Fruit fly (Drosophila melanogaster): ENCODE results near the gene CG8031.

CG8031 gene

DNA sequence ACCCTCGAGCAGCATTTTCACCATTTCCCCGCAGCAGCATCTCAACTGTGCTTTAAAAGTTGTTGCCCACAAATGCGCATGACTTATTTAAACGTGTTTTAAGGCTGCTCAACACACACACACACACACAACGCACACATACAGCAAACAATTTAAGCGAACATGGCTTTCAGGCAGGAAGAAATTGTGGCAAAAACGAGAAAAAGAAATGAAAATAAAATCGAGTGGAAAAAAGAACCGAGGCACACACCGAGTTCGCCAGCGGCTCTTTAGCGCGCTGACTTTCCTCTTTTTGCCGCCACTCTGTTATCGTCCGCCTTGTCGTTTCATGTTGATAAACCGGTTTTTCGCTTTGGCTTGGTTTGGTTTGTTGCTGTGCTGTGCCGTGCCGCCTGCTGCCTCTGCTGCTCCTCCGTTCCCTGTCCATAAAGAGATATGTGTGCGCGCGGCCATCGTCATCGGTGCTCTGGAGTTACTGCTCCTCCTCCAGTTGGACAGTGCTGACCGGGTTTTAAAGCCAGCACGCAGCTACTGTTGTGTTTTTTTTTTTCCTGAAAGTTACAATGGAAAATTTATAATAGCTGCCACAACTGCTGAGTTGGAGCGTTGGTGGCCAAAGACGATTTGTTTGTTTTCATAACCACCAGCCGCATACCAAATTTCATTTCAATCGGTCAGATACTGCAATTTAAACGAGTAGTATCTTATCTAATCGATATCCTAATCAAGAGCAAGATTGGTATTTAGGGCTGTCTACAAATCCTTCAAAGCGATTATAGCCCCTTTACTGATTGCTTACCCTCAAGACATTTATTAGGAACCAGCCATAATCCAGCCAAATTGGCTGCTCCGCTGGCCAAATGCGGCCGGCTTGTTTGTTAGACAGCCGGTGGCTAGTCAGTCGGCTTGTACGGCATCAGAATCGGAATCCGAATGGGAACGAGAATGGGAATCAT lies 5.0 kb upstream of the CG8031 start (continued):
- TF ChIP-seq kah (GFP tag; optimal IDR thresholded peaks at IDR 0.05) (no peak), CG17829 (tag; optimal IDR thresholded peaks at IDR 0.05) (no peak), CG3163 (GFP tag; optimal IDR thresholded peaks at IDR 0.05) (no peak), CG11504 (tag; optimal IDR thresholded peaks at IDR 0.05) (no peak), Mes4 (GFP tag; optimal IDR thresholded peaks at IDR 0.05) (no peak), vfl (GFP tag; optimal IDR thresholded peaks at IDR 0.05) (no peak), emc (GFP tag; optimal IDR thresholded peaks at IDR 0.05) (no peak), mam (GFP tag; optimal IDR thresholded peaks at IDR 0.05) (peak; percentile 20), bsh (GFP tag; optimal IDR thresholded peaks at IDR 0.05) (peak in 1 of 2 experiments; percentile 41), chm (GFP tag; IDR thresholded peaks at IDR 0.05) (no peak), al (GFP tag; IDR thresholded peaks at IDR 0.05) (no peak), ken (GFP tag; IDR thresholded peaks at IDR 0.05) (no peak), CG10274 (GFP tag; optimal IDR thresholded peaks at IDR 0.05) (no peak), Adf1 (GFP tag; IDR thresholded peaks at IDR 0.05) (peak; percentile 53), gsb (GFP tag; IDR thresholded peaks at IDR 0.05) (no peak), CG42726 (GFP tag; IDR thresholded peaks at IDR 0.05; ENCODE audit: partially characterized antibody) (no peak), tio (GFP tag; optimal IDR thresholded peaks at IDR 0.05) (no peak), Antp (GFP tag; optimal IDR thresholded peaks at IDR 0.05) (no peak), NC2β (GFP tag; optimal IDR thresholded peaks at IDR 0.05) (no peak), CoRest (tag; optimal IDR thresholded peaks at IDR 0.05) (peak; percentile 18), CG1024 (GFP tag; IDR thresholded peaks at IDR 0.05) (no peak), chn (GFP tag; optimal IDR thresholded peaks at IDR 0.05) (no peak), CG15073 (GFP tag; optimal IDR thresholded peaks at IDR 0.05) (no peak), Elba2 (GFP tag; optimal IDR thresholded peaks at IDR 0.05) (no peak), NFAT (GFP tag; IDR thresholded peaks at IDR 0.05) (no peak), PHDP (tag; optimal IDR thresholded peaks at IDR 0.05) (peak; percentile 16), CG13624 (GFP tag; optimal IDR thresholded peaks at IDR 0.05) (no peak), Doc3 (GFP tag; IDR thresholded peaks at IDR 0.05; ENCODE audit: partially characterized antibody) (no peak), fd3F (GFP tag; optimal IDR thresholded peaks at IDR 0.05) (no peak), chif (GFP tag; optimal IDR thresholded peaks at IDR 0.05) (peak in 1 of 2 experiments; percentile 27), Hsf (GFP tag; optimal IDR thresholded peaks at IDR 0.05) (no peak), repo (GFP tag; optimal IDR thresholded peaks at IDR 0.05) (no peak), fru (optimal IDR thresholded peaks at IDR 0.05) (no peak), nmo (GFP tag; optimal IDR thresholded peaks at IDR 0.05) (peak; percentile 12), HLH54F (GFP tag; optimal IDR thresholded peaks at IDR 0.05) (peak; percentile 5), trh (GFP tag; optimal IDR thresholded peaks at IDR 0.05) (no peak), bcd (GFP tag; optimal IDR thresholded peaks at IDR 0.05) (peak; percentile 0), salm (tag; optimal IDR thresholded peaks at IDR 0.05) (no peak), az2 (GFP tag; optimal IDR thresholded peaks at IDR 0.05) (no peak), B-H1 (GFP tag; IDR thresholded peaks at IDR 0.05) (no peak), CG16815 (GFP tag; optimal IDR thresholded peaks at IDR 0.05) (no peak), zen (tag; optimal IDR thresholded peaks at IDR 0.05) (no peak), ewg (GFP tag; optimal IDR thresholded peaks at IDR 0.05) (peak; percentile 78), CG13287 (GFP tag; IDR thresholded peaks at IDR 0.05; ENCODE audit: partially characterized antibody) (no peak; the same call in 1 of the 2 replicates), CG7372 (GFP tag; IDR thresholded peaks at IDR 0.05) (no peak), fd96Cb (tag; optimal IDR thresholded peaks at IDR 0.05) (no peak), CG5245 (GFP tag; optimal IDR thresholded peaks at IDR 0.05) (no peak), abd-A (tag; optimal IDR thresholded peaks at IDR 0.05) (peak; percentile 14), CG2120 (GFP tag; optimal IDR thresholded peaks at IDR 0.05) (peak; percentile 59), Ets65A (GFP tag) (no peak)
